Worm (Caenorhabditis elegans) whole organism, L4/young adult: ENCODE measurements around the gene mel-28.

Experiments
- W03F9.2 ChIP-seq: fragments of 150-350 bp; optimal IDR thresholded peaks from 2 replicates; lab custom pipeline; 2014; ENCODE audit warnings: missing biosample characterization, missing genetic modification characterization
- him-1 ChIP-seq: sonication (generic microtip); optimal IDR thresholded peaks from 2 replicates; lab custom pipeline; 2016; ENCODE audit warnings: missing genotype, missing genetic modification reagents, missing genetic modification characterization, missing compliant biosample characterization

DNA sequence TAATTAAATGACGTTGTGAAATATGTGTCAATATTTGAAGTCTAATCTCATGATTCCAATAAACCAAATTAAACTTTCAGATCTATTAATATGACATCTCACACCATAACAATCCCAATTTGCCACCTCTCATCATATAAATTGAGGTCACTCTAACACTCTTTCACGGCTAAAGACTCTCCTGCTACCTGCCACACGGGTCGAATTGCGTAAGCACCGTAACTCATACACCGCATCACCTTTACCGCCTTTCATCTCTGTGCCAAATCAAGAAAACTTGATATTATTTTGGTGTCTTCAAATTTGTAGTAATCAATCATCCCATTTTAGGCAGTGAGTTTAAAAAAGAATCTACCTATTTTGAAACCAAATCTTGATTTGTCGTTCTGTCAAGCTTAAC is 20.5 kb downstream of the mel-28 start:
- TF ChIP-seq him-1 (tag; lab: Kevin White, UChicago) = no peak
- TF ChIP-seq W03F9.2 = no peak
